Fruit fly (Drosophila melanogaster) whole organism, embryonic: ENCODE data around the gene Fdh.
A peak's percentile ranks its signal among the peaks of the same experiment; 100 is the strongest.

ENCODE experiments used
- Bdp1 ChIP-seq: fragments of 200-800 bp; sonication (Bioruptor generic); optimal IDR thresholded peaks from 3 replicates; lab custom pipeline; 2016; ENCODE audit warnings: missing biosample characterization, missing genetic modification characterization
- CG10565 ChIP-seq: fragments of 200-800 bp; sonication (Bioruptor generic); optimal IDR thresholded peaks from 3 replicates; lab custom pipeline; 2016; ENCODE audit warnings: missing biosample characterization, mild to moderate bottlenecking, missing genetic modification characterization
- CG13424 ChIP-seq: fragments of 200-800 bp; sonication (Bioruptor generic); optimal IDR thresholded peaks from 2 replicates; lab custom pipeline; 2019; ENCODE audit warnings: missing biosample characterization, mild to moderate bottlenecking, missing genetic modification characterization, moderate library complexity
- CG16815 ChIP-seq: fragments of 200-800 bp; sonication (Bioruptor generic); optimal IDR thresholded peaks from 3 replicates; lab custom pipeline; 2017; ENCODE audit warnings: missing biosample characterization, mild to moderate bottlenecking, missing genetic modification characterization
- CG17612 ChIP-seq: fragments of 200-800 bp; sonication (Bioruptor generic); IDR thresholded peaks from 2 replicates; pipeline ENCODE4 v1.3.6; 2022; ENCODE audit warnings: missing biosample characterization, missing genetic modification characterization
- CG1792 ChIP-seq: fragments of 200-800 bp; sonication (Bioruptor generic); optimal IDR thresholded peaks from 2 replicates; lab custom pipeline; 2016; ENCODE audit warnings: missing biosample characterization, missing genetic modification characterization
- CG31365 ChIP-seq: fragments of 200-800 bp; sonication (Bioruptor generic); optimal IDR thresholded peaks from 2 replicates; lab custom pipeline; 2018; ENCODE audit warnings: missing biosample characterization, mild to moderate bottlenecking, missing genetic modification characterization
- CG3726 ChIP-seq: fragments of 200-800 bp; sonication (Bioruptor generic); IDR thresholded peaks from 3 replicates; pipeline ENCODE4, ENCODE4 v1.3.6; 2022; ENCODE audit warnings: missing biosample characterization, missing genetic modification characterization
- CG3995 ChIP-seq: fragments of 200-800 bp; sonication (Bioruptor generic); optimal IDR thresholded peaks from 3 replicates; lab custom pipeline; 2016; ENCODE audit warnings: missing biosample characterization, missing genetic modification characterization
- CG42726 ChIP-seq: fragments of 200-800 bp; sonication (Bioruptor generic); IDR thresholded peaks from 2 replicates; pipeline ENCODE4 v1.3.6; 2022; ENCODE audit warnings: missing biosample characterization, missing genetic modification characterization; ENCODE audit not compliant: partially characterized antibody
- CG4360 ChIP-seq: fragments of 200-800 bp; sonication (Bioruptor generic); IDR thresholded peaks from 2 replicates; pipeline ENCODE4 v1.3.6; 2022; ENCODE audit warnings: missing biosample characterization, missing genetic modification characterization
- CG4404 ChIP-seq: fragments of 200-800 bp; sonication (Bioruptor generic); IDR thresholded peaks from 2 replicates; pipeline ENCODE4 v1.3.6; 2022; ENCODE audit warnings: missing biosample characterization, missing genetic modification characterization
- CG4820 ChIP-seq: fragments of 200-800 bp; sonication (Bioruptor generic); optimal IDR thresholded peaks from 3 replicates; lab custom pipeline; 2016; ENCODE audit warnings: missing biosample characterization, missing genetic modification characterization
- CG5953 ChIP-seq: fragments of 200-800 bp; sonication (Bioruptor generic); IDR thresholded peaks from 2 replicates; pipeline ENCODE4 v1.3.6; 2022; ENCODE audit warnings: missing biosample characterization, missing genetic modification characterization
- CG6854 ChIP-seq: fragments of 200-800 bp; sonication (Bioruptor generic); optimal IDR thresholded peaks from 3 replicates; lab custom pipeline; 2017; ENCODE audit warnings: missing biosample characterization, mild to moderate bottlenecking, missing genetic modification characterization
- CG7271 ChIP-seq: fragments of 200-800 bp; sonication (Bioruptor generic); optimal IDR thresholded peaks from 2 replicates; lab custom pipeline; 2018; ENCODE audit warnings: missing biosample characterization, mild to moderate bottlenecking, missing genetic modification characterization, moderate library complexity
- CG7963 ChIP-seq: fragments of 200-800 bp; sonication (Bioruptor generic); IDR thresholded peaks from 3 replicates; pipeline ENCODE4 v1.3.6; 2022; ENCODE audit warnings: missing biosample characterization, missing genetic modification characterization; ENCODE audit not compliant: partially characterized antibody
- CG8281 ChIP-seq: fragments of 200-800 bp; sonication (Bioruptor generic); optimal IDR thresholded peaks from 2 replicates; lab custom pipeline; 2018; ENCODE audit warnings: missing biosample characterization, mild to moderate bottlenecking, missing genetic modification characterization, moderate library complexity
- CG9727 ChIP-seq: fragments of 200-800 bp; sonication (Bioruptor generic); optimal IDR thresholded peaks from 3 replicates; lab custom pipeline; 2017; ENCODE audit warnings: missing biosample characterization, mild to moderate bottlenecking, missing genetic modification characterization
- CHES-1-like ChIP-seq: fragments of 200-800 bp; sonication (Bioruptor generic); optimal IDR thresholded peaks from 2 replicates; lab custom pipeline; 2016; ENCODE audit warnings: missing biosample characterization, missing genetic modification characterization
- Dbx ChIP-seq: fragments of 200-800 bp; sonication (Bioruptor generic); IDR thresholded peaks from 3 replicates; pipeline ENCODE4 v1.3.6; 2022; ENCODE audit warnings: missing biosample characterization, missing genetic modification characterization
- Deaf1 ChIP-seq: fragments of 200-800 bp; optimal IDR thresholded peaks from 3 replicates; lab custom pipeline; 2019; ENCODE audit warnings: missing biosample characterization, mild to moderate bottlenecking, missing genetic modification characterization, moderate library complexity
- Dfd ChIP-seq, 2 experiments: fragments of >200 bp; optimal IDR thresholded peaks; 2 replicates each; lab custom pipeline; 2017; ENCODE audit warnings: missing biosample characterization in 2 of 2, missing genetic modification characterization in 2 of 2
- Doc2 ChIP-seq: fragments of 200-800 bp; sonication (Bioruptor generic); IDR thresholded peaks from 2 replicates; pipeline ENCODE4 v1.3.6; 2022; ENCODE audit warnings: missing biosample characterization, missing genetic modification characterization
- Dp ChIP-seq: fragments of 200-800 bp; sonication (Bioruptor generic); optimal IDR thresholded peaks from 2 replicates; lab custom pipeline; 2018; ENCODE audit warnings: missing biosample characterization, mild to moderate bottlenecking, missing genetic modification characterization, moderate library complexity
- Fer3 ChIP-seq: fragments of 200-800 bp; sonication (Bioruptor generic); optimal IDR thresholded peaks from 2 replicates; lab custom pipeline; 2018; ENCODE audit warnings: missing biosample characterization, mild to moderate bottlenecking, missing genetic modification characterization, moderate library complexity
- Hsf ChIP-seq: fragments of 200-800 bp; sonication (Bioruptor generic); optimal IDR thresholded peaks from 3 replicates; lab custom pipeline; 2016; ENCODE audit warnings: missing biosample characterization, missing genetic modification characterization
- Kr ChIP-seq: fragments of 200-800 bp; sonication (Bioruptor generic); optimal IDR thresholded peaks from 2 replicates; lab custom pipeline; 2017; ENCODE audit warnings: missing biosample characterization, mild to moderate bottlenecking, missing genetic modification characterization
- Ravus ChIP-seq: fragments of 200-800 bp; sonication (Bioruptor generic); IDR thresholded peaks from 2 replicates; pipeline ENCODE4 v1.3.6; 2022; ENCODE audit warnings: missing biosample characterization, missing genetic modification characterization
- Ssrp ChIP-seq: fragments of 200-800 bp; sonication (Bioruptor generic); optimal IDR thresholded peaks from 2 replicates; lab custom pipeline; 2018; ENCODE audit warnings: missing biosample characterization, mild to moderate bottlenecking, missing genetic modification characterization, moderate library complexity
- Taf1 ChIP-seq: fragments of 200-800 bp; sonication (Bioruptor generic); IDR thresholded peaks from 2 replicates; pipeline ENCODE4 v1.3.6; 2022; ENCODE audit warnings: missing biosample characterization, missing genetic modification characterization
- bbx ChIP-seq: fragments of 200-800 bp; sonication (Bioruptor generic); IDR thresholded peaks from 2 replicates; pipeline ENCODE4 v1.3.6; 2022; ENCODE audit warnings: missing biosample characterization, missing genetic modification characterization; ENCODE audit not compliant: partially characterized antibody
- bigmax ChIP-seq: fragments of 200-800 bp; sonication (Bioruptor generic); optimal IDR thresholded peaks from 2 replicates; lab custom pipeline; 2018; ENCODE audit warnings: missing biosample characterization, mild to moderate bottlenecking, missing genetic modification characterization
- btn ChIP-seq: fragments of 200-800 bp; sonication (Bioruptor generic); optimal IDR thresholded peaks from 2 replicates; lab custom pipeline; 2016; ENCODE audit warnings: missing biosample characterization, missing genetic modification characterization
- crc ChIP-seq: fragments of 200-800 bp; sonication (Bioruptor generic); optimal IDR thresholded peaks from 2 replicates; lab custom pipeline; 2016; ENCODE audit warnings: missing biosample characterization, missing genetic modification characterization
- crol ChIP-seq: fragments of 200-800 bp; sonication (Bioruptor generic); IDR thresholded peaks from 2 replicates; pipeline ENCODE4 v1.3.6; 2022; ENCODE audit warnings: missing biosample characterization, missing genetic modification characterization
- esg ChIP-seq: fragments of 200-800 bp; sonication (Bioruptor generic); conservative IDR thresholded peaks from 2 replicates; pipeline ENCODE4 v1.3.6; 2022; ENCODE audit warnings: missing biosample characterization, missing genetic modification characterization
- gcm ChIP-seq: fragments of 200-800 bp; sonication (Bioruptor generic); optimal IDR thresholded peaks from 2 replicates; lab custom pipeline; 2019; ENCODE audit warnings: missing biosample characterization, mild to moderate bottlenecking, missing genetic modification characterization, moderate library complexity
- inv ChIP-seq: fragments of 200-800 bp; sonication (Bioruptor generic); IDR thresholded peaks from 2 replicates; pipeline ENCODE4 v1.3.6; 2022; ENCODE audit warnings: missing biosample characterization, missing genetic modification characterization; ENCODE audit not compliant: partially characterized antibody
- lilli ChIP-seq: fragments of 200-800 bp; sonication (Bioruptor generic); optimal IDR thresholded peaks from 3 replicates; lab custom pipeline; 2016; ENCODE audit warnings: missing biosample characterization, missing genetic modification characterization
- odd ChIP-seq: fragments of 200-800 bp; sonication (Bioruptor generic); optimal IDR thresholded peaks from 2 replicates; lab custom pipeline; 2017; ENCODE audit warnings: missing biosample characterization, mild to moderate bottlenecking, missing genetic modification characterization
- pb ChIP-seq: fragments of 200-800 bp; sonication (Bioruptor generic); optimal IDR thresholded peaks from 3 replicates; lab custom pipeline; 2016; ENCODE audit warnings: missing biosample characterization, missing genetic modification characterization
- psq ChIP-seq: fragments of 200-800 bp; sonication (Bioruptor generic); optimal IDR thresholded peaks from 2 replicates; lab custom pipeline; 2017; ENCODE audit warnings: missing biosample characterization, missing genetic modification characterization
- repo ChIP-seq: fragments of 200-800 bp; sonication (Bioruptor generic); optimal IDR thresholded peaks from 2 replicates; lab custom pipeline; 2016; ENCODE audit warnings: missing biosample characterization, missing genetic modification characterization
- run ChIP-seq: fragments of 200-800 bp; sonication (Bioruptor generic); optimal IDR thresholded peaks from 3 replicates; lab custom pipeline; 2018; ENCODE audit warnings: missing biosample characterization, mild to moderate bottlenecking, missing genetic modification characterization
- schlank ChIP-seq: fragments of 200-800 bp; sonication (Bioruptor generic); optimal IDR thresholded peaks from 2 replicates; lab custom pipeline; 2018; ENCODE audit warnings: missing biosample characterization, mild to moderate bottlenecking, missing genetic modification characterization
- sr ChIP-seq: fragments of 200-800 bp; sonication (Bioruptor generic); IDR thresholded peaks from 3 replicates; pipeline ENCODE4 v1.3.6; 2022; ENCODE audit warnings: missing biosample characterization, missing genetic modification characterization
- sug ChIP-seq: fragments of 200-800 bp; optimal IDR thresholded peaks from 2 replicates; lab custom pipeline; 2019; ENCODE audit warnings: missing biosample characterization, mild to moderate bottlenecking, missing genetic modification characterization, moderate library complexity
- tap ChIP-seq: fragments of 200-800 bp; optimal IDR thresholded peaks from 3 replicates; lab custom pipeline; 2019; ENCODE audit warnings: missing biosample characterization, mild to moderate bottlenecking, missing genetic modification characterization, moderate library complexity
- trem ChIP-seq: fragments of 200-800 bp; optimal IDR thresholded peaks from 3 replicates; lab custom pipeline; 2019; ENCODE audit warnings: missing biosample characterization, mild to moderate bottlenecking, missing genetic modification characterization, moderate library complexity
- tup ChIP-seq: fragments of 200-800 bp; sonication (Bioruptor generic); optimal IDR thresholded peaks from 2 replicates; lab custom pipeline; 2016; ENCODE audit warnings: missing biosample characterization, mild to moderate bottlenecking, missing genetic modification characterization, moderate library complexity

Gene Fdh

DNA sequence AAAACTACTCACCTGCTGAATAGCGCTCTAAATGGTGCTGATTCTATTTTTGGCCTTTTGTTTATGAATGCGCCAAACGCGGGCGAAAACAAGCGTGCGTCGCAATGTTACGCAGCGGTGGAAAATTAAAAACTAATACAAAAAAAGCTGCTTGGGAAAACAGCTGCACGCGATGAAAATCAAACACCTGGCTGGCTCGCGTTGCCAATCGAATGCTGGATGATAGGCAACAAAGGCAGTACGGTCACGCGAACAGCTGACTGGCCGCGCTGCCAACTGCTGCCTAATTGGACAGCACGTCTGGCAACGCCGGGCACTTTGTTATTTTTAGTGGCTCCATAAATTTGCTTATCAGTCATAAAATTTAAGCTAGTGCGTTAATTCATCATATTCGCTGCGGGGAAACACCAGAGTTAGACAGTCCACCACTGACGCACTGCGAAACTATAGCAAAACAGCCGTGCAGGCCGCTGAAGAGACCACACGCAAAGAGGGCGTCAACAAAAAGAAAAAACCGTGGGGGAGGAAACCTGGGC is 3.7 kb downstream of the Fdh start, which contains the start of the genes SelR and Tsp86D (continued):
- TF ChIP-seq Kr (GFP tag; lab: Kevin White, UChicago) (no peak), trem (tag; lab: Kevin White, UChicago) (peak; percentile 99), CG7271 (peak; percentile 10), CG10565 (GFP tag; lab: Kevin White, UChicago) (no peak), CG17612 (GFP tag; lab: Robert Waterston, UW) (no peak), CG8281 (tag; lab: Kevin White, UChicago) (no peak), tap (tag; lab: Kevin White, UChicago) (peak; percentile 52), run (peak; percentile 25), Dfd (GFP tag; optimal IDR thresholded peaks at IDR 0.05; lab: Kevin White, UChicago) (no peak), CG4404 (GFP tag; lab: Robert Waterston, UW) (no peak), Deaf1 (tag; lab: Kevin White, UChicago) (peak; percentile 28), crol (GFP tag; lab: Robert Waterston, UW) (no peak), CG13424 (tag; lab: Kevin White, UChicago) (no peak), Dbx (GFP tag; lab: Robert Waterston, UW) (peak; percentile 28; the same call in 2 of the 3 replicates), CG5953 (GFP tag; lab: Robert Waterston, UW) (no peak), crc (no peak), CG1792 (GFP tag; lab: Kevin White, UChicago) (no peak), CG7963 (GFP tag; lab: Robert Waterston, UW) (peak; percentile 25; the same call in 1 of the 3 replicates), gcm (peak; percentile 66), Doc2 (GFP tag; lab: Robert Waterston, UW) (no peak), inv (GFP tag; lab: Robert Waterston, UW) (peak; percentile 45; the same call in 1 of the 2 replicates), CG6854 (GFP tag; lab: Kevin White, UChicago) (peak; percentile 42), Dp (GFP tag; lab: Kevin White, UChicago) (peak; percentile 36), psq (GFP tag; lab: Kevin White, UChicago) (no peak), odd (peak; percentile 35), Bdp1 (GFP tag; lab: Kevin White, UChicago) (no peak), CG16815 (no peak), Taf1 (no peak), CG3995 (GFP tag; lab: Kevin White, UChicago) (no peak), tup (GFP tag; lab: Kevin White, UChicago) (no peak), CG4820 (GFP tag; lab: Kevin White, UChicago) (no peak), Ssrp (tag; lab: Kevin White, UChicago) (no peak), btn (GFP tag; lab: Kevin White, UChicago) (no peak), CG31365 (tag; lab: Kevin White, UChicago) (peak; percentile 5), CG9727 (GFP tag; lab: Kevin White, UChicago) (peak; percentile 42), Fer3 (tag; lab: Kevin White, UChicago) (peak; percentile 36), CHES-1-like (peak; percentile 62), sug (tag; lab: Kevin White, UChicago) (peak; percentile 95), Hsf (GFP tag; lab: Kevin White, UChicago) (no peak), Ravus (GFP tag; lab: Robert Waterston, UW) (no peak), bbx (GFP tag; lab: Robert Waterston, UW) (peak; percentile 68), lilli (peak; percentile 10), repo (peak; percentile 51), CG3726 (GFP tag; lab: Robert Waterston, UW) (no peak), CG4360 (GFP tag; lab: Robert Waterston, UW) (no peak), schlank (tag; lab: Kevin White, UChicago) (peak; percentile 6), pb (GFP tag; lab: Kevin White, UChicago) (no peak), sr (GFP tag; lab: Robert Waterston, UW) (no peak), esg (GFP tag; lab: Robert Waterston, UW) (no peak), bigmax (no peak), CG42726 (peak; percentile 72)
